Worm (Caenorhabditis elegans): ENCODE data around the gene nspe-3.
"Not testable (repeated sequence)": the region's sequence is repeated elsewhere in the genome, so short reads cannot be mapped to it uniquely, and the experiment has no call there.

nspe-3 gene

ce11 chrII:12619288-12619687, 1.6 kb downstream of the nspe-3 start, which contains the start of gene nspe-2:
Gene nspe-2, minus strand, starts transcription at chrII:12619388.
- TF ChIP-seq him-1 (tag; optimal IDR thresholded peaks at IDR 0.05) = no peak
- TF ChIP-seq W03F9.2 (tag; optimal IDR thresholded peaks at IDR 0.05) = no peak
- no peak for TF ChIP-seq dao-5 (tag; optimal IDR thresholded peaks at IDR 0.05)

DNA sequence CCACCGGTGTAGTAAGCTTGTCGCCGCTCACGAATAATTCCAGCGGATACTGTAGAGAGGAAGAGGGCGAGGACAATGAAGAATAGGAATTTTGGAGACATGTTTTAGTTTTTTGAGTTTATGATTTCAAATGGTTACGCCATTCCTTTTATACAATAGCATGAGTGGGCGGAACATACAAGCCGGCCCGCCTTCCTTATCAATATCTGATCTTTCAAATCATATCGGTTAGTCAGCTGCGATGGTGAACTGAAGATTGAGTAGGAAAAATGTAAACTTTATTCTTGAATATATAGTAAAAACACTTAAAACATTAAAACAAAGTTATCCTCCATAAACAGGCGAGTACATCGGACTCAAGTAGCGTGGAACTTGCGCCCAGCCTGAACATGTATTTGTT, 3.1 kb downstream of the nspe-3 start, which contains the start of gene nspe-1:
Gene nspe-1 (minus strand): TSS at position 101 of the 400 bp plus-strand sequence.
- TF ChIP-seq him-1 (tag; optimal IDR thresholded peaks at IDR 0.05) = no peak
- TF ChIP-seq W03F9.2 (tag; optimal IDR thresholded peaks at IDR 0.05) = no peak
- TF ChIP-seq dao-5 (tag; optimal IDR thresholded peaks at IDR 0.05) = no peak

DNA sequence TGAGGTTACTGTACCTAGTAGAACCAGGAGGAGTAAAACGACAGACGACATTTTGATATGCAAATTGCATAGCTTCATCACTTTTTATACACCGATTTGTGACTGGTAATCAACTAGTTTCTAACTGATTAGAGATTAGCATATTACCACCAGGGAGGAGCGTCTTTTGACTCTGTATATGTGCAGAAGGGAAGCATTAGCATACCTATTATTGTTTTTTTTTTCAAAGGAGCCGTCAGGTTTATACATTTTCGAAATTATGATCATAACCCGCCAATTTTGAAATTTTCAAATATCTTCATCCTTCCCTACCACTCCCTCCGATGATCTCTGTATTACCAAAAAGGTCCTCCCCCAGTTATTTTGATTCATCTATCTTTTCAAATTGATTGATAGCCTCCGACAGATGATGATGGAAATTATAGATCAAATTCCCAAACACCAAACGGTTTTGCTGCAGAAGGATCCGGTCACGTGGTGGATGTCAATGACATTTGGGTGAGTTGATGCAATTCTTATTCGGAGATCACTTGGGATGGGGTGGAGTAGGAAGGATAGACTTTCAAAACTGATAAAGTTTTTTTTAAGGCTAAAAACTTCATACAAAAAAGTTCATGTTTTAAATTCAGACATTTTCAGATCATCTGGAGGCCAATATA, 4.4 kb downstream of the nspe-3 start, which contains the start of gene nspe-8:
Gene nspe-8 (minus strand): TSS at position 51 of the 659 bp plus-strand sequence.
- TF ChIP-seq him-1 (tag; optimal IDR thresholded peaks at IDR 0.05) (no peak), dao-5 (tag; optimal IDR thresholded peaks at IDR 0.05) (no peak), W03F9.2 (tag; optimal IDR thresholded peaks at IDR 0.05) (no peak)

DNA sequence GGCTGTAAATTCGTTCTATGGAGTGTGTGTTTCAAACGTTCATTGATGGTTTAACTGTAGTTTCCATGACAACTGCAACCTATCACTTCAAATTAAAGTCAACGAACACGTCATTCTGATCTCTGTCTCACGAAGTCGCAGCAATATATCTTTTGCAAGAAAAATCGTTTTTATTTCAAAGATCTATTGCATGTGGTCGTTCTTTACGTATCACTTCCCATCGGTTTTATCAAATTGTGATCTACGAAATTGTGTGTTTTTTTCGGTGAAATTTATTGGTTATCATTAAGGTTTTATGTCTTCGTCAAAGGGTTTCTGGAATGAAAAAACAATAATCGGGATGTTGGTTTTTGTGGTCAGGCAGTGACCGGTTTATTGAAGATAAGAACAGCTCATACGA, 5.2 kb downstream of the nspe-3 start:
- TF ChIP-seq dao-5 (tag; optimal IDR thresholded peaks at IDR 0.05) = no peak
- TF ChIP-seq W03F9.2 (tag; optimal IDR thresholded peaks at IDR 0.05) = no peak
- TF ChIP-seq him-1 (tag; optimal IDR thresholded peaks at IDR 0.05) = no peak

ce11 chrII:12624433-12624832, 6.7 kb downstream of the nspe-3 start, which contains the start of gene Y38E10A.14:
Gene Y38E10A.14, minus strand, starts transcription at chrII:12624533.
- TF ChIP-seq W03F9.2, dao-5, him-1 (tag; optimal IDR thresholded peaks at IDR 0.05): not testable (repeated sequence)

DNA sequence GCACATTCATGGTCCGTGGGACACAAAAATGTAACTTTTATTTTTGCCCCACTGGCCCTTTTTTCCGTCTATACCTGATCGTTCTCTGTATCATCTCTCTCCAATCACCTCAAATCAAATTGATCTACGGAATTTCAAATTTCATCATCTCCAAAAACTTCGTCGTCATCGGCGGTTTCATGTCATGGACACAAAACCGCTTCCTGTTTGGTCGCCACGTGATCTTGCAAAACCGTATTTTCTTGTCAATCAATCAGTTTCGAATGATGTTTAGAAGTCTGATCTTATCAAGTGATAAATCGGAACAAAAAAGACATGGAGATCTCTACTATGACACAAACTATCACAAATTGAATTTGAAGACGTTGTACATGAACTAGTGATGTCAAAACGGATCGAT, 8.0 kb downstream of the nspe-3 start:
- TF ChIP-seq dao-5 (tag; optimal IDR thresholded peaks at IDR 0.05) (no peak), him-1 (tag; optimal IDR thresholded peaks at IDR 0.05) (no peak), W03F9.2 (tag; optimal IDR thresholded peaks at IDR 0.05) (no peak)

ce11 chrII:12626120-12626624, 8.5 kb downstream of the nspe-3 start:
- TF ChIP-seq W03F9.2 (tag; optimal IDR thresholded peaks at IDR 0.05) (no peak), dao-5 (tag; optimal IDR thresholded peaks at IDR 0.05) (no peak), him-1 (tag; optimal IDR thresholded peaks at IDR 0.05) (no peak)

DNA sequence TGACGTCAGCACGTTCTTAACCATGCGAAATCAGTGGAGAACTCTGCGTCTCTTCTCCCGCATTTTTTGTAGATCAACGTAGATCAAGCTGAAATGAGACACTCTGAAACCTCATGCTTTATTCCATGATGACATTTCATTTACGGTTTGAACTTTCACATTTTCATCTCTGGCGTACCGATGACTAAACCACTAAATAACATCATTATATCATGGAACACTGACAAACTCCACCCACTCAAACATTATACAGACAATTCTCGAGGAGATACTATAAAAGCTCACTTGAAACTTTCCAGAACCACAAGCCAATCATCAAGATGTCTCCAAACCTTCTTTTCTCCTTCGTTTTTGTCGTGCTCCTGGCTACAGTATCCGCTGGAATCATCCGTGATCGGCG, 9.2 kb downstream of the nspe-3 start, which contains the start of gene nspe-7:
Gene nspe-7 (plus strand): TSS at position 301 of the 400 bp plus-strand sequence.
- no peak for TF ChIP-seq dao-5 (tag; optimal IDR thresholded peaks at IDR 0.05)

ce11 chrII:12628566-12628965, 10.9 kb downstream of the nspe-3 start, which contains the start of gene nspe-5:
Gene nspe-5, plus strand, starts transcription at chrII:12628866.
- TF ChIP-seq W03F9.2 (tag; optimal IDR thresholded peaks at IDR 0.05) = no peak
- TF ChIP-seq him-1 (tag; optimal IDR thresholded peaks at IDR 0.05) = no peak
- TF ChIP-seq dao-5 (tag; optimal IDR thresholded peaks at IDR 0.05) = no peak

- no peak for TF ChIP-seq dao-5 (tag; optimal IDR thresholded peaks at IDR 0.05)
- no peak for TF ChIP-seq W03F9.2 (tag; optimal IDR thresholded peaks at IDR 0.05)
- no peak for TF ChIP-seq him-1 (tag; optimal IDR thresholded peaks at IDR 0.05)
These were observed 11.7 kb downstream of the nspe-3 start, which contains the start of gene Y38E10A.28 for ce11 chrII:12629387-12629786. Gene Y38E10A.28, plus strand, starts transcription at chrII:12629687.

- TF ChIP-seq him-1 (tag; optimal IDR thresholded peaks at IDR 0.05) = no peak
- TF ChIP-seq W03F9.2 (tag; optimal IDR thresholded peaks at IDR 0.05) = no peak
- TF ChIP-seq dao-5 (tag; optimal IDR thresholded peaks at IDR 0.05) = no peak
These were observed 13.2 kb downstream of the nspe-3 start, which contains the start of gene Y38E10A.34 for ce11 chrII:12630888-12631287. Gene Y38E10A.34, plus strand, starts transcription at chrII:12631188.

DNA sequence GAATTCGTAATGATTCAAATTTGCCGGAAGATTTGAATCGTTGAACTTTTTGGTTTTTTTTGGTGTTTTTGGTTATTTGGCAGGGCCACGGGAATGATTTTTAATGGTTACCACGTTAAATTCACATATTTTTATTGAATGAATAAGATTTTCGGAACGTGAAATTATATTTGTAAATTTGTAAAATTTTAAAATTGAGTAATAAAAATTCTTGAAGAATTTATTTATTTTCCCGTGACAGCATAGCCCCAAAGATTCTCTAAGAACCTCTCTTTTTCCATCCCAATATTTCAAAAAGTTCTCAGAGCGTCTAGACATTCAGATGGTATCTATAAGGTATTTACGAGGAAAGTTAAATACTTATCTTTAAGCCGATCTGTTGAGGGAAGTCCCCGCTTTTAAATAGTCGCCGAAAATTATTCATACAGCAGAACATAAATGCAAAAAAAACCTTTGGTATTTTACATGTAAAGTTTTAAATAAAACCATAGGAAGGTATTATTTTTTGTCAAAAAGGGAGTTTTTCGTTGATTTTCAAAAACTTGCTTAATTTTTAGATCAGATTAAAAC, 17.1 kb downstream of the nspe-3 start, which contains the start of gene Y38E10A.17:
Gene Y38E10A.17 (minus strand): TSS at position 51 of the 570 bp plus-strand sequence.
- TF ChIP-seq dao-5 (tag; optimal IDR thresholded peaks at IDR 0.05) = no peak
- TF ChIP-seq W03F9.2 (tag; optimal IDR thresholded peaks at IDR 0.05) = no peak
- no peak for TF ChIP-seq him-1 (tag; optimal IDR thresholded peaks at IDR 0.05)

ce11 chrII:12636602-12637001, 18.9 kb downstream of the nspe-3 start, which contains the start of gene nhr-234:
Gene nhr-234, plus strand, starts transcription at chrII:12636678.
- TF ChIP-seq dao-5 (tag; optimal IDR thresholded peaks at IDR 0.05) (no peak), W03F9.2 (tag; optimal IDR thresholded peaks at IDR 0.05) (no peak), him-1 (tag; optimal IDR thresholded peaks at IDR 0.05) (no peak)

DNA sequence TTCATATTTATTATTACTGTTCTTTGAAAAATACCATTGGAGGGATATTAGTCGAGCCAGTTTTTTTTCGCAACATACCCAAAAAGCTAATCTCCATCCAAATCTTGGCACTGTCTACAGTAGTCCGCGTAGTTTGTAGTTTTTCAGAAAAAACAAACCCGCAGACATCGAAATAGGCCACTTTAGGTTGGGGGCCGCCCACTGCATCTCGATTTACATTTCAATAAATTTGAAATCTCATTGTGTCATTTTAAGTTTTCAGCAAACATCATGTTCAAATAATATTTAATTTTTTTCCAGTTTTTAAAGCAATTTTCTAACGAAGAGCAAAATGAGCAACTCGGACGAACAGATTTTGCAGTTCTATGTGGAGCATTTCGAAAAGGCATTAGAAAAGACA, 22.7 kb downstream of the nspe-3 start, which contains the start of gene nhr-235:
Gene nhr-235 (plus strand): TSS at position 301 of the 400 bp plus-strand sequence.
- no peak for TF ChIP-seq W03F9.2 (tag; optimal IDR thresholded peaks at IDR 0.05)

Data from whole organism, L4/young adult.